Worm (Caenorhabditis elegans) whole organism, L1 larva: ENCODE measurements around the gene mig-10.
A peak's percentile ranks its signal among the peaks of the same experiment; 100 is the strongest.

Experiments used
- C04F5.9 ChIP-seq: sonication (generic microtip); optimal IDR thresholded peaks from 2 replicates; lab custom pipeline; 2016; ENCODE audit warnings: missing genetic modification characterization, missing compliant biosample characterization
- C16A3.4 ChIP-seq: fragments of 150-350 bp; optimal IDR thresholded peaks from 2 replicates; lab custom pipeline; 2014; ENCODE audit warnings: missing biosample characterization, missing genetic modification characterization
- C34B4.2 ChIP-seq: sonication (generic microtip); optimal IDR thresholded peaks from 2 replicates; lab custom pipeline; 2017; ENCODE audit warnings: mild to moderate bottlenecking, missing genetic modification characterization, missing compliant biosample characterization
- F16B12.6 ChIP-seq: fragments of 150-350 bp; optimal IDR thresholded peaks from 2 replicates; lab custom pipeline; 2014; ENCODE audit warnings: missing biosample characterization, missing genetic modification characterization
- aha-1 ChIP-seq: fragments of 150-350 bp; optimal IDR thresholded peaks from 2 replicates; lab custom pipeline; 2014; ENCODE audit warnings: missing biosample characterization, missing genetic modification characterization
- alr-1 ChIP-seq: fragments of 200-800 bp; sonication (Bioruptor generic); optimal IDR thresholded peaks from 2 replicates; lab custom pipeline; 2018; ENCODE audit warnings: borderline replicate concordance, mild to moderate bottlenecking, missing genetic modification characterization, missing compliant biosample characterization
- aly-2 ChIP-seq: fragments of 150-350 bp; optimal IDR thresholded peaks from 2 replicates; lab custom pipeline; 2014; ENCODE audit warnings: missing biosample characterization, missing genetic modification characterization
- ceh-63 ChIP-seq: fragments of 200-800 bp; sonication (Bioruptor generic); optimal IDR thresholded peaks from 2 replicates; lab custom pipeline; 2018; ENCODE audit warnings: mild to moderate bottlenecking, missing genetic modification characterization, missing compliant biosample characterization
- ceh-8 ChIP-seq: fragments of 200-800 bp; sonication (Bioruptor generic); optimal IDR thresholded peaks from 2 replicates; lab custom pipeline; 2018; ENCODE audit warnings: mild to moderate bottlenecking, missing genetic modification characterization, moderate library complexity, missing compliant biosample characterization
- ceh-90 ChIP-seq: sonication (generic microtip); optimal IDR thresholded peaks from 2 replicates; lab custom pipeline; 2016; ENCODE audit warnings: missing genetic modification characterization, missing compliant biosample characterization
- ces-1 ChIP-seq: fragments of 150-350 bp; optimal IDR thresholded peaks from 2 replicates; lab custom pipeline; 2014; ENCODE audit warnings: missing biosample characterization, missing genetic modification reagents, missing genetic modification characterization
- dpl-1 ChIP-seq, 3 experiments: fragments of 150-350 bp in 2 of 3; sonication (generic microtip) in 1 of 3; optimal IDR thresholded peaks; 2 replicates each; lab custom pipeline; 2014 to 2017; ENCODE audit warnings: missing biosample characterization in 3 of 3, missing genetic modification characterization in 3 of 3, missing genetic modification reagents in 3 of 3
- elt-3 ChIP-seq, 6 experiments: fragments of 150-350 bp in 1 of 6; sonication (generic microtip); optimal IDR thresholded peaks; 2 replicates each; lab custom pipeline; 2017 to 2018; ENCODE audit warnings: missing biosample characterization in 6 of 6, missing genetic modification characterization in 6 of 6, inconsistent platforms in 1 of 6
- ets-5 ChIP-seq: fragments of 200-800 bp; sonication (Bioruptor generic); IDR thresholded peaks from 2 replicates; pipeline ENCODE4 v1.3.6; 2022; ENCODE audit warnings: missing genetic modification characterization, missing compliant biosample characterization
- fkh-10 ChIP-seq: sonication (generic microtip); optimal IDR thresholded peaks from 2 replicates; lab custom pipeline; 2017; ENCODE audit warnings: missing biosample characterization, missing genetic modification reagents, missing genetic modification characterization
- fkh-4 ChIP-seq: sonication (generic microtip); optimal IDR thresholded peaks from 2 replicates; lab custom pipeline; 2016; ENCODE audit warnings: missing compliant biosample characterization, missing genetic modification characterization, borderline replicate concordance
- fkh-8 ChIP-seq: sonication (generic microtip); optimal IDR thresholded peaks from 2 replicates; lab custom pipeline; 2016; ENCODE audit warnings: mild to moderate bottlenecking, missing genetic modification characterization, missing compliant biosample characterization
- fos-1 ChIP-seq: fragments of 150-350 bp; optimal IDR thresholded peaks from 2 replicates; lab custom pipeline; 2014; ENCODE audit warnings: missing biosample characterization, missing genetic modification characterization
- hlh-4 ChIP-seq: sonication (generic microtip); optimal IDR thresholded peaks from 2 replicates; lab custom pipeline; 2016; ENCODE audit warnings: mild to moderate bottlenecking, missing genetic modification characterization, missing compliant biosample characterization
- hpl-2 ChIP-seq: fragments of 150-350 bp; optimal IDR thresholded peaks from 2 replicates; lab custom pipeline; 2014; ENCODE audit warnings: missing biosample characterization, missing genetic modification reagents, missing genetic modification characterization
- jun-1 ChIP-seq: fragments of 150-350 bp; optimal IDR thresholded peaks from 2 replicates; lab custom pipeline; 2014; ENCODE audit warnings: missing biosample characterization, missing genetic modification reagents, missing genetic modification characterization
- lin-13 ChIP-seq: fragments of 150-350 bp; optimal IDR thresholded peaks from 2 replicates; lab custom pipeline; 2014; ENCODE audit warnings: missing biosample characterization, missing genetic modification reagents, missing genetic modification characterization
- lin-14 ChIP-seq: fragments of 200-800 bp; sonication (Bioruptor generic); optimal IDR thresholded peaks from 2 replicates; lab custom pipeline; 2018; ENCODE audit warnings: mild to moderate bottlenecking, missing genetic modification characterization, moderate library complexity, missing compliant biosample characterization
- lin-15B ChIP-seq: fragments of 150-350 bp; sonication (generic microtip); optimal IDR thresholded peaks from 3 replicates; lab custom pipeline; 2014; ENCODE audit warnings: missing biosample characterization, missing genetic modification characterization
- mab-9 ChIP-seq: fragments of 200-800 bp; sonication (Bioruptor generic); IDR thresholded peaks from 2 replicates; pipeline ENCODE4 v1.3.6; 2022; ENCODE audit warnings: missing genetic modification reagents, missing genetic modification characterization, missing compliant biosample characterization
- mep-1 ChIP-seq: fragments of 150-350 bp; optimal IDR thresholded peaks from 2 replicates; lab custom pipeline; 2014; ENCODE audit warnings: missing biosample characterization, missing genetic modification characterization
- nhr-11 ChIP-seq: fragments of 150-350 bp; optimal IDR thresholded peaks from 2 replicates; lab custom pipeline; 2014; ENCODE audit warnings: missing biosample characterization, missing genetic modification characterization
- nhr-20 ChIP-seq: sonication (generic microtip); optimal IDR thresholded peaks from 2 replicates; lab custom pipeline; 2016; ENCODE audit warnings: mild to moderate bottlenecking, missing genetic modification characterization, missing compliant biosample characterization
- nhr-237 ChIP-seq: fragments of 150-350 bp; optimal IDR thresholded peaks from 2 replicates; lab custom pipeline; 2014; ENCODE audit warnings: missing biosample characterization, missing genetic modification characterization
- nhr-28 ChIP-seq: fragments of 150-350 bp; optimal IDR thresholded peaks from 2 replicates; lab custom pipeline; 2014; ENCODE audit warnings: missing biosample characterization, missing genetic modification characterization
- nhr-47 ChIP-seq: sonication (generic microtip); optimal IDR thresholded peaks from 2 replicates; lab custom pipeline; 2016; ENCODE audit warnings: mild to moderate bottlenecking, missing genetic modification characterization, moderate library complexity, missing compliant biosample characterization
- nhr-71 ChIP-seq: sonication (generic microtip); optimal IDR thresholded peaks from 2 replicates; lab custom pipeline; 2016; ENCODE audit warnings: mild to moderate bottlenecking, missing genetic modification characterization, moderate library complexity, missing compliant biosample characterization
- nhr-77 ChIP-seq: fragments of 150-350 bp; optimal IDR thresholded peaks from 2 replicates; lab custom pipeline; 2014; ENCODE audit warnings: missing biosample characterization, missing genetic modification characterization
- nhr-85 ChIP-seq: sonication (generic microtip); peaks from one replicate; lab custom pipeline; 2016; ENCODE audit warnings: missing genetic modification characterization, inconsistent platforms, missing compliant biosample characterization
- nhr-90 ChIP-seq: sonication (generic microtip); optimal IDR thresholded peaks from 2 replicates; lab custom pipeline; 2016; ENCODE audit warnings: mild to moderate bottlenecking, missing genetic modification characterization, missing compliant biosample characterization; ENCODE audit not compliant: poor library complexity
- pax-3 ChIP-seq: fragments of 200-800 bp; sonication (Bioruptor generic); optimal IDR thresholded peaks from 2 replicates; lab custom pipeline; 2018; ENCODE audit warnings: mild to moderate bottlenecking, missing genetic modification characterization, moderate library complexity, missing compliant biosample characterization
- pqm-1 ChIP-seq: sonication (generic microtip); optimal IDR thresholded peaks from 3 replicates; lab custom pipeline; 2017; ENCODE audit warnings: missing biosample characterization, missing genetic modification characterization
- skn-1 ChIP-seq: fragments of 150-350 bp; optimal IDR thresholded peaks from 2 replicates; lab custom pipeline; 2014; ENCODE audit warnings: missing biosample characterization, missing genetic modification characterization
- snpc-4 ChIP-seq: fragments of 150-350 bp; optimal IDR thresholded peaks from 2 replicates; lab custom pipeline; 2014; ENCODE audit warnings: missing biosample characterization, missing genetic modification characterization
- sptf-1 ChIP-seq: fragments of 150-350 bp; optimal IDR thresholded peaks from 2 replicates; lab custom pipeline; 2014; ENCODE audit warnings: missing biosample characterization, missing genetic modification characterization
- tbx-2 ChIP-seq: sonication (generic microtip); optimal IDR thresholded peaks from 2 replicates; lab custom pipeline; 2016; ENCODE audit warnings: missing genetic modification characterization, missing compliant biosample characterization
- unc-130 ChIP-seq: fragments of 150-350 bp; optimal IDR thresholded peaks from 2 replicates; lab custom pipeline; 2017; ENCODE audit warnings: missing biosample characterization, missing genetic modification characterization, inconsistent platforms
- unc-30 ChIP-seq: sonication (generic microtip); optimal IDR thresholded peaks from 2 replicates; lab custom pipeline; 2017; ENCODE audit warnings: missing biosample characterization, missing genetic modification characterization
- unc-86 ChIP-seq: sonication (generic microtip); optimal IDR thresholded peaks from 2 replicates; lab custom pipeline; 2016; ENCODE audit warnings: missing genetic modification characterization, missing compliant biosample characterization
- unc-98 ChIP-seq: fragments of 200-800 bp; sonication (Bioruptor generic); IDR thresholded peaks from 2 replicates; pipeline ENCODE4 v1.3.6; 2022; ENCODE audit warnings: missing genetic modification characterization, missing compliant biosample characterization
- vab-15 ChIP-seq: sonication (generic microtip); optimal IDR thresholded peaks from 2 replicates; lab custom pipeline; 2017; ENCODE audit warnings: missing genotype, mild to moderate bottlenecking, missing genetic modification characterization, missing compliant biosample characterization
- xbp-1 ChIP-seq: sonication (generic microtip); optimal IDR thresholded peaks from 2 replicates; lab custom pipeline; 2016; ENCODE audit warnings: missing genetic modification characterization, missing compliant biosample characterization
- zag-1 ChIP-seq: fragments of 150-350 bp; optimal IDR thresholded peaks from 2 replicates; lab custom pipeline; 2014; ENCODE audit warnings: missing biosample characterization, missing genetic modification characterization
- zip-4 ChIP-seq: fragments of 200-800 bp; sonication (Bioruptor generic); optimal IDR thresholded peaks from 2 replicates; lab custom pipeline; 2018; ENCODE audit warnings: mild to moderate bottlenecking, missing genetic modification characterization, moderate library complexity, missing compliant biosample characterization
- ztf-11 ChIP-seq, 2 experiments: sonication (generic microtip); optimal IDR thresholded peaks; 2 replicates each; lab custom pipeline; 2016 to 2017; ENCODE audit warnings: missing genetic modification characterization in 2 of 2, missing biosample characterization in 1 of 2, missing compliant biosample characterization in 1 of 2

The mig-10 gene

ce11 chrIII:8250007-8250683 lies 28.8 kb upstream of the mig-10 start, which contains the start of gene knl-1 (continued):
- TF ChIP-seq nhr-77 (tag; lab: Kevin White, UChicago) (peak; percentile 28), tbx-2 (tag; lab: Kevin White, UChicago) (no peak), unc-98 (GFP tag; lab: Robert Waterston, UW) (no peak), vab-15 (tag; lab: Kevin White, UChicago) (peak; percentile 17), snpc-4 (no peak), aly-2 (tag; lab: Kevin White, UChicago) (no peak), dpl-1 (GFP tag; optimal IDR thresholded peaks at IDR 0.05; lab: Kevin White, UChicago) (peak; percentile 80 to 89 (median 81)), zip-4 (GFP tag; lab: Kevin White, UChicago) (no peak), nhr-237 (peak; percentile 2), nhr-71 (tag; lab: Kevin White, UChicago) (no peak), pqm-1 (tag; lab: Kevin White, UChicago) (no peak), fkh-4 (tag; lab: Kevin White, UChicago) (peak; percentile 5), mab-9 (GFP tag; lab: Robert Waterston, UW) (no peak), F16B12.6 (peak; percentile 42), jun-1 (no peak), xbp-1 (peak; percentile 22), unc-86 (tag; lab: Kevin White, UChicago) (no peak), zag-1 (tag; lab: Kevin White, UChicago) (no peak), aha-1 (no peak), C16A3.4 (tag; lab: Kevin White, UChicago) (peak; percentile 82), lin-13 (GFP tag; lab: Kevin White, UChicago) (peak; percentile 49), lin-14 (GFP tag; lab: Kevin White, UChicago) (peak; percentile 46), nhr-47 (tag; lab: Kevin White, UChicago) (no peak), nhr-90 (tag; lab: Kevin White, UChicago) (peak; percentile 25), fkh-8 (tag; lab: Kevin White, UChicago) (peak; percentile 19), ceh-8 (GFP tag; lab: Kevin White, UChicago) (no peak), mep-1 (tag; lab: Kevin White, UChicago) (peak; percentile 69), C04F5.9 (no peak), fkh-10 (GFP tag; lab: Kevin White, UChicago) (no peak), fos-1 (no peak), C34B4.2 (no peak), nhr-11 (tag; lab: Kevin White, UChicago) (no peak), ets-5 (GFP tag; lab: Robert Waterston, UW) (no peak), ces-1 (GFP tag; lab: Kevin White, UChicago) (no peak), lin-15B (peak; percentile 74), alr-1 (tag; lab: Kevin White, UChicago) (no peak), ceh-90 (tag; lab: Kevin White, UChicago) (no peak), unc-30 (tag; lab: Kevin White, UChicago) (no peak), elt-3 (tag; optimal IDR thresholded peaks at IDR 0.05; lab: Kevin White, UChicago) (peak in 1 of 6 experiments; percentile 22), nhr-20 (peak; percentile 27), hlh-4 (no peak), ceh-63 (GFP tag; lab: Kevin White, UChicago) (no peak), nhr-85 (tag; lab: Kevin White, UChicago) (peak; percentile 62), pax-3 (no peak), ztf-11 (tag; optimal IDR thresholded peaks at IDR 0.05; lab: Kevin White, UChicago) (no peak), skn-1 (peak; percentile 36), unc-130 (no peak), sptf-1 (no peak), nhr-28 (tag; lab: Kevin White, UChicago) (no peak), hpl-2 (GFP tag; lab: Kevin White, UChicago) (no peak)
- TF ChIP-seq, all 84 proteins: peak for 27
